Fruit fly (Drosophila melanogaster) whole organism, embryonic: ENCODE results near the gene CG15418.

ENCODE experiments used
- CG11085 ChIP-seq: fragments of 200-800 bp; sonication (Bioruptor generic); IDR thresholded peaks from 2 replicates; pipeline ENCODE4 v1.3.6; 2022; ENCODE audit warnings: missing biosample characterization, missing genetic modification characterization
- CG14710 ChIP-seq: fragments of 200-800 bp; sonication (Bioruptor generic); optimal IDR thresholded peaks from 3 replicates; lab custom pipeline; 2019; ENCODE audit warnings: missing biosample characterization, mild to moderate bottlenecking, missing genetic modification characterization, moderate library complexity
- CG15269 ChIP-seq: fragments of 200-800 bp; sonication (Bioruptor generic); optimal IDR thresholded peaks from 2 replicates; lab custom pipeline; 2018; ENCODE audit warnings: missing biosample characterization, mild to moderate bottlenecking, missing genetic modification characterization, moderate library complexity
- CG16779 ChIP-seq: fragments of 200-800 bp; sonication (Bioruptor generic); IDR thresholded peaks from 2 replicates; pipeline ENCODE4 v1.3.6; 2022; ENCODE audit warnings: missing biosample characterization, missing genetic modification characterization
- CG17328 ChIP-seq: fragments of 200-800 bp; sonication (Bioruptor generic); IDR thresholded peaks from 2 replicates; pipeline ENCODE4 v1.3.6; 2022; ENCODE audit warnings: missing biosample characterization, missing genetic modification characterization
- CG17359 ChIP-seq: fragments of 200-800 bp; sonication (Bioruptor generic); optimal IDR thresholded peaks from 3 replicates; lab custom pipeline; 2018; ENCODE audit warnings: missing biosample characterization, mild to moderate bottlenecking, missing genetic modification characterization, moderate library complexity
- CG17829 ChIP-seq: fragments of 200-800 bp; optimal IDR thresholded peaks from 2 replicates; lab custom pipeline; 2019; ENCODE audit warnings: missing biosample characterization, mild to moderate bottlenecking, missing genetic modification characterization, moderate library complexity
- CG18011 ChIP-seq: fragments of 200-800 bp; sonication (Bioruptor generic); optimal IDR thresholded peaks from 2 replicates; lab custom pipeline; 2017; ENCODE audit warnings: missing biosample characterization, missing genetic modification characterization, mild to moderate bottlenecking, moderate library complexity, missing genotype
- CG2129 ChIP-seq: fragments of 200-800 bp; sonication (Bioruptor generic); IDR thresholded peaks from 2 replicates; pipeline ENCODE4 v1.3.6; 2022; ENCODE audit warnings: missing biosample characterization, missing genetic modification characterization; ENCODE audit not compliant: partially characterized antibody
- CG31224 ChIP-seq: fragments of 200-800 bp; sonication (Bioruptor generic); IDR thresholded peaks from 2 replicates; pipeline ENCODE4 v1.3.6; 2022; ENCODE audit warnings: missing biosample characterization, missing genetic modification characterization
- CG43689 ChIP-seq: fragments of 200-800 bp; sonication (Bioruptor generic); IDR thresholded peaks from 2 replicates; pipeline ENCODE4 v1.3.6; 2022; ENCODE audit warnings: missing biosample characterization, missing genetic modification characterization
- CG4617 ChIP-seq: fragments of 200-800 bp; sonication (Bioruptor generic); optimal IDR thresholded peaks from 3 replicates; lab custom pipeline; 2016; ENCODE audit warnings: missing biosample characterization, missing genetic modification characterization, borderline replicate concordance
- CG5180 ChIP-seq: fragments of 200-800 bp; sonication (Bioruptor generic); optimal IDR thresholded peaks from 3 replicates; lab custom pipeline; 2017; ENCODE audit warnings: missing biosample characterization, missing genetic modification characterization, mild to moderate bottlenecking, moderate library complexity, missing genetic modification reagents
- CG7928 ChIP-seq: fragments of 200-800 bp; sonication (Bioruptor generic); optimal IDR thresholded peaks from 2 replicates; lab custom pipeline; 2017; ENCODE audit warnings: missing biosample characterization, mild to moderate bottlenecking, missing genetic modification characterization
- CG7963 ChIP-seq: fragments of 200-800 bp; sonication (Bioruptor generic); IDR thresholded peaks from 3 replicates; pipeline ENCODE4 v1.3.6; 2022; ENCODE audit warnings: missing biosample characterization, missing genetic modification characterization; ENCODE audit not compliant: partially characterized antibody
- CG8765 ChIP-seq: fragments of 200-800 bp; sonication (Bioruptor generic); IDR thresholded peaks from 2 replicates; pipeline ENCODE4 v1.3.6; 2022; ENCODE audit warnings: missing biosample characterization, missing genetic modification characterization
- CG9727 ChIP-seq: fragments of 200-800 bp; sonication (Bioruptor generic); optimal IDR thresholded peaks from 3 replicates; lab custom pipeline; 2017; ENCODE audit warnings: missing biosample characterization, mild to moderate bottlenecking, missing genetic modification characterization
- CoRest ChIP-seq: fragments of 200-800 bp; sonication (Bioruptor generic); optimal IDR thresholded peaks from 3 replicates; lab custom pipeline; 2018; ENCODE audit warnings: missing biosample characterization, mild to moderate bottlenecking, missing genetic modification characterization, moderate library complexity
- Dll ChIP-seq: fragments of 200-800 bp; sonication (Bioruptor generic); IDR thresholded peaks from 4 replicates; pipeline ENCODE4 v1.3.6; 2022; ENCODE audit warnings: missing biosample characterization, missing genetic modification characterization; ENCODE audit not compliant: partially characterized antibody
- Dp ChIP-seq: fragments of 200-800 bp; sonication (Bioruptor generic); optimal IDR thresholded peaks from 2 replicates; lab custom pipeline; 2018; ENCODE audit warnings: missing biosample characterization, mild to moderate bottlenecking, missing genetic modification characterization, moderate library complexity
- Fer1 ChIP-seq: fragments of 200-800 bp; sonication (Bioruptor generic); optimal IDR thresholded peaks from 2 replicates; lab custom pipeline; 2017; ENCODE audit warnings: missing biosample characterization, mild to moderate bottlenecking, missing genetic modification characterization
- HmgD ChIP-seq: fragments of 200-800 bp; sonication (Bioruptor generic); optimal IDR thresholded peaks from 3 replicates; lab custom pipeline; 2016; ENCODE audit warnings: missing biosample characterization, missing genetic modification characterization
- Hr3 ChIP-seq: fragments of 200-800 bp; sonication (Bioruptor generic); optimal IDR thresholded peaks from 3 replicates; lab custom pipeline; 2016; ENCODE audit warnings: missing biosample characterization, missing genetic modification characterization
- Hr39 ChIP-seq: fragments of >200 bp; optimal IDR thresholded peaks from 2 replicates; lab custom pipeline; 2017
- NK7.1 ChIP-seq: fragments of 200-800 bp; sonication (Bioruptor generic); optimal IDR thresholded peaks from 3 replicates; lab custom pipeline; 2016; ENCODE audit warnings: missing biosample characterization, missing genetic modification characterization
- Pdp1 ChIP-seq, 2 experiments: fragments of 200-800 bp; sonication (Bioruptor generic); optimal IDR thresholded peaks; 3 replicates each; lab custom pipeline; 2016; ENCODE audit warnings: missing biosample characterization in 2 of 2, missing genetic modification characterization in 2 of 2, mild to moderate bottlenecking in 1 of 2, moderate library complexity in 1 of 2
- Ravus ChIP-seq: fragments of 200-800 bp; sonication (Bioruptor generic); IDR thresholded peaks from 2 replicates; pipeline ENCODE4 v1.3.6; 2022; ENCODE audit warnings: missing biosample characterization, missing genetic modification characterization
- Six4 ChIP-seq: fragments of 200-800 bp; sonication (Bioruptor generic); optimal IDR thresholded peaks from 2 replicates; lab custom pipeline; 2016; ENCODE audit warnings: missing biosample characterization, missing genetic modification characterization
- Stat92E ChIP-seq, 3 experiments: fragments of >200 bp in 2 of 3; fragments of 200-800 bp in 1 of 3; sonication (Bioruptor generic) in 1 of 3; optimal IDR thresholded peaks; 2 replicates each; lab custom pipeline; 2017 to 2019; ENCODE audit warnings: missing biosample characterization in 3 of 3, missing genetic modification characterization in 3 of 3, mild to moderate bottlenecking in 1 of 3, moderate library complexity in 1 of 3
- al ChIP-seq: fragments of 200-800 bp; sonication (Bioruptor generic); IDR thresholded peaks from 2 replicates; pipeline ENCODE4 v1.3.6; 2022; ENCODE audit warnings: missing biosample characterization, missing genetic modification characterization
- btn ChIP-seq: fragments of 200-800 bp; sonication (Bioruptor generic); optimal IDR thresholded peaks from 2 replicates; lab custom pipeline; 2016; ENCODE audit warnings: missing biosample characterization, missing genetic modification characterization
- ci ChIP-seq: fragments of 200-800 bp; sonication (Bioruptor generic); IDR thresholded peaks from 3 replicates; pipeline ENCODE4 v1.3.6; 2022; ENCODE audit warnings: missing biosample characterization, missing genetic modification characterization
- croc ChIP-seq: fragments of 200-800 bp; sonication (Bioruptor generic); conservative IDR thresholded peaks from 3 replicates; pipeline ENCODE4 v1.3.6; 2022; ENCODE audit warnings: missing biosample characterization, missing genetic modification characterization
- crp ChIP-seq, 2 experiments: fragments of 200-800 bp; sonication (Bioruptor generic); optimal IDR thresholded peaks; 2 replicates in 1 of 2; 3 replicates in 1 of 2; lab custom pipeline; 2017; ENCODE audit warnings: missing biosample characterization in 2 of 2, missing genetic modification characterization in 2 of 2, mild to moderate bottlenecking in 1 of 2, moderate library complexity in 1 of 2
- dan ChIP-seq: fragments of 200-800 bp; sonication (Bioruptor generic); IDR thresholded peaks from 2 replicates; pipeline ENCODE4 v1.3.6; 2022; ENCODE audit warnings: missing biosample characterization, missing genetic modification characterization
- emc ChIP-seq: fragments of 200-800 bp; sonication (Bioruptor generic); optimal IDR thresholded peaks from 2 replicates; lab custom pipeline; 2016; ENCODE audit warnings: missing biosample characterization, missing genetic modification characterization
- insv ChIP-seq, 2 experiments: fragments of 200-800 bp; sonication (Bioruptor generic); optimal IDR thresholded peaks; 3 replicates each; lab custom pipeline; 2016 to 2018; ENCODE audit warnings: missing biosample characterization in 2 of 2, missing genetic modification characterization in 2 of 2
- kay ChIP-seq: fragments of 200-800 bp; sonication (Bioruptor generic); optimal IDR thresholded peaks from 2 replicates; lab custom pipeline; 2016; ENCODE audit warnings: missing biosample characterization, missing genetic modification characterization
- knrl ChIP-seq: fragments of 200-800 bp; sonication (Bioruptor generic); IDR thresholded peaks from 3 replicates; pipeline ENCODE4 v1.3.6; 2022; ENCODE audit warnings: missing biosample characterization, missing genetic modification characterization; ENCODE audit not compliant: partially characterized antibody
- lola ChIP-seq, 3 experiments: fragments of >200 bp in 2 of 3; fragments of 200-800 bp in 1 of 3; sonication (Bioruptor generic) in 1 of 3; optimal IDR thresholded peaks; 2 replicates each; lab custom pipeline; 2017 to 2019; ENCODE audit warnings: missing biosample characterization in 3 of 3, missing genetic modification characterization in 3 of 3, mild to moderate bottlenecking in 1 of 3, moderate library complexity in 1 of 3
- nau ChIP-seq: fragments of 200-800 bp; sonication (Bioruptor generic); optimal IDR thresholded peaks from 3 replicates; lab custom pipeline; 2017; ENCODE audit warnings: missing biosample characterization, mild to moderate bottlenecking, missing genetic modification characterization, missing genetic modification reagents
- nmo ChIP-seq: fragments of 200-800 bp; sonication (Bioruptor generic); optimal IDR thresholded peaks from 2 replicates; lab custom pipeline; 2018; ENCODE audit warnings: missing biosample characterization, mild to moderate bottlenecking, missing genetic modification characterization, moderate library complexity
- pum ChIP-seq: fragments of 200-800 bp; sonication (Bioruptor generic); optimal IDR thresholded peaks from 2 replicates; lab custom pipeline; 2016; ENCODE audit warnings: missing biosample characterization, missing genetic modification characterization
- slbo ChIP-seq: fragments of 200-800 bp; sonication (Bioruptor generic); IDR thresholded peaks from 2 replicates; pipeline ENCODE4 v1.3.6; 2022; ENCODE audit warnings: missing biosample characterization, missing genetic modification characterization
- stc ChIP-seq: fragments of 200-800 bp; sonication (Bioruptor generic); IDR thresholded peaks from 2 replicates; pipeline ENCODE4 v1.3.6; 2022; ENCODE audit warnings: missing biosample characterization, missing genetic modification characterization
- stwl ChIP-seq: fragments of 200-800 bp; sonication (Bioruptor generic); optimal IDR thresholded peaks from 3 replicates; lab custom pipeline; 2018; ENCODE audit warnings: missing biosample characterization, mild to moderate bottlenecking, missing genetic modification characterization, moderate library complexity
- tgo ChIP-seq: fragments of 200-800 bp; sonication (Bioruptor generic); IDR thresholded peaks from 3 replicates; pipeline ENCODE4 v1.3.6; 2022; ENCODE audit warnings: missing biosample characterization, missing genetic modification characterization
- toy ChIP-seq: fragments of 200-800 bp; sonication (Bioruptor generic); IDR thresholded peaks from 2 replicates; pipeline ENCODE4 v1.3.6; 2022; ENCODE audit warnings: missing biosample characterization, missing genetic modification characterization
- trem ChIP-seq: fragments of 200-800 bp; optimal IDR thresholded peaks from 3 replicates; lab custom pipeline; 2019; ENCODE audit warnings: missing biosample characterization, mild to moderate bottlenecking, missing genetic modification characterization, moderate library complexity
- ttk ChIP-seq: fragments of 200-800 bp; sonication (Bioruptor generic); IDR thresholded peaks from 2 replicates; pipeline ENCODE4 v2.1.2; 2022; ENCODE audit warnings: missing biosample characterization, missing genetic modification characterization
- zfh1 ChIP-seq: fragments of 200-800 bp; sonication (Bioruptor generic); IDR thresholded peaks from 3 replicates; pipeline ENCODE4 v1.3.6; 2022; ENCODE audit warnings: missing biosample characterization, missing genetic modification characterization

CG15418 gene

dm6 chr2L:3624784-3625183 is 3.3 kb upstream of the CG15418 start (continued):
- TF ChIP-seq nmo (no peak), CG7928 (GFP tag; lab: Kevin White, UChicago) (no peak), CG7963 (GFP tag; lab: Robert Waterston, UW) (no peak), nau (GFP tag; lab: Kevin White, UChicago) (no peak), zfh1 (peak; percentile 59; the same call in 1 of the 3 replicates), knrl (GFP tag; lab: Robert Waterston, UW) (no peak), Dp (GFP tag; lab: Kevin White, UChicago) (no peak), Pdp1 (GFP tag; optimal IDR thresholded peaks at IDR 0.05; lab: Kevin White, UChicago) (no peak), Six4 (GFP tag; lab: Kevin White, UChicago) (no peak), Hr39 (lab: Kevin White, UChicago) (no peak), btn (GFP tag; lab: Kevin White, UChicago) (no peak), CG15269 (no peak), CG14710 (tag; lab: Kevin White, UChicago) (peak; percentile 28), CG11085 (GFP tag; lab: Robert Waterston, UW) (no peak), stc (GFP tag; lab: Robert Waterston, UW) (no peak), Hr3 (GFP tag; lab: Kevin White, UChicago) (peak; percentile 17), CG2129 (GFP tag; lab: Robert Waterston, UW) (no peak), HmgD (GFP tag; lab: Kevin White, UChicago) (no peak), lola (GFP tag; optimal IDR thresholded peaks at IDR 0.05; lab: Kevin White, UChicago) (peak in 1 of 3 experiments; percentile 45), trem (tag; lab: Kevin White, UChicago) (peak; percentile 7), CG18011 (GFP tag; lab: Kevin White, UChicago) (no peak), CG43689 (no peak), slbo (GFP tag; lab: Robert Waterston, UW) (0 out of 2 replicates have a peak, but pooled peaks have one; percentile 10), stwl (tag; lab: Kevin White, UChicago) (no peak), CoRest (tag; lab: Kevin White, UChicago) (no peak), CG5180 (GFP tag; lab: Kevin White, UChicago) (no peak), insv (GFP tag; optimal IDR thresholded peaks at IDR 0.05; lab: Kevin White, UChicago) (no peak), CG17829 (peak; percentile 34), CG8765 (GFP tag; lab: Robert Waterston, UW) (no peak), croc (GFP tag; lab: Robert Waterston, UW) (no peak), dan (GFP tag; lab: Robert Waterston, UW) (no peak), CG31224 (GFP tag; lab: Robert Waterston, UW) (no peak), NK7.1 (GFP tag; lab: Kevin White, UChicago) (no peak), CG16779 (no peak), emc (GFP tag; lab: Kevin White, UChicago) (no peak), Stat92E (GFP tag; optimal IDR thresholded peaks at IDR 0.05; lab: Kevin White, UChicago) (no peak), CG4617 (GFP tag; lab: Kevin White, UChicago) (no peak), crp (GFP tag; optimal IDR thresholded peaks at IDR 0.05; lab: Kevin White, UChicago) (no peak), ci (peak; percentile 13; the same call in 1 of the 3 replicates), ttk (GFP tag; lab: Robert Waterston, UW) (0 out of 2 replicates have a peak, but pooled peaks have one; percentile 28), CG17328 (GFP tag; lab: Robert Waterston, UW) (no peak; the same call in 1 of the 2 replicates), Fer1 (GFP tag; lab: Kevin White, UChicago) (no peak), tgo (GFP tag; lab: Robert Waterston, UW) (no peak), CG9727 (no peak), Ravus (GFP tag; lab: Robert Waterston, UW) (no peak), al (GFP tag; lab: Robert Waterston, UW) (no peak), CG17359 (peak; percentile 15), pum (GFP tag; lab: Kevin White, UChicago) (no peak), toy (GFP tag; lab: Robert Waterston, UW) (no peak), Dll (GFP tag; lab: Robert Waterston, UW) (no peak), kay (GFP tag; lab: Kevin White, UChicago) (no peak)
